Worm (Caenorhabditis elegans) whole organism, midembryonic: ENCODE measurements around the gene srg-15.

Experiments used
- T22C8.4 ChIP-seq: fragments of 200-800 bp; sonication (Bioruptor generic); IDR thresholded peaks from 2 replicates; pipeline ENCODE4 v1.3.6; 2022; ENCODE audit warnings: missing genetic modification characterization, missing compliant biosample characterization
- flt-1 ChIP-seq: fragments of 200-800 bp; sonication (Bioruptor generic); IDR thresholded peaks from 2 replicates; pipeline ENCODE4 v1.3.6; 2022; ENCODE audit warnings: missing genetic modification characterization, missing compliant biosample characterization
- klf-2 ChIP-seq: fragments of 200-800 bp; sonication (Bioruptor generic); conservative IDR thresholded peaks from 2 replicates; pipeline ENCODE4 v1.3.6; 2022; ENCODE audit warnings: missing genetic modification reagents, missing genetic modification characterization, missing compliant biosample characterization
- med-1 ChIP-seq: sonication (generic microtip); optimal IDR thresholded peaks from 2 replicates; lab custom pipeline; 2017; ENCODE audit warnings: missing genetic modification characterization, mild to moderate bottlenecking, missing compliant biosample characterization, antibody characterized with exemption, missing genetic modification reagents; ENCODE audit not compliant: insufficient read depth
- ref-1 ChIP-seq: fragments of 200-800 bp; sonication (Bioruptor generic); conservative IDR thresholded peaks from 2 replicates; pipeline ENCODE4 v1.3.6; 2022; ENCODE audit warnings: missing genetic modification reagents, missing genetic modification characterization, missing compliant biosample characterization
- tab-1 ChIP-seq: fragments of 200-800 bp; sonication (Bioruptor generic); IDR thresholded peaks from 2 replicates; pipeline ENCODE4 v1.3.6; 2022; ENCODE audit warnings: missing genetic modification characterization, missing compliant biosample characterization
- ztf-23 ChIP-seq: fragments of 200-800 bp; sonication (Bioruptor generic); IDR thresholded peaks from 2 replicates; pipeline ENCODE4 v1.3.6; 2022; ENCODE audit warnings: missing genetic modification reagents, missing genetic modification characterization, missing compliant biosample characterization

ce11 chrII:8675369-8675768, 34.8 kb downstream of the srg-15 start:
- no peak for TF ChIP-seq flt-1 (GFP tag; lab: Robert Waterston, UW)
- no peak for TF ChIP-seq med-1 (GFP tag; lab: Kevin White, UChicago)
- no peak for TF ChIP-seq ztf-23
- TF ChIP-seq ref-1 (GFP tag; lab: Robert Waterston, UW) = no peak
- TF ChIP-seq T22C8.4 (GFP tag; lab: Robert Waterston, UW) = no peak
- no peak for TF ChIP-seq klf-2 (GFP tag; lab: Robert Waterston, UW)
- TF ChIP-seq tab-1 (GFP tag; lab: Robert Waterston, UW) = no peak
